Worm (Caenorhabditis elegans): ENCODE data around the gene Y17G9B.4.
A peak's percentile ranks its signal among the peaks of the same experiment; 100 is the strongest.

The Y17G9B.4 gene

DNA sequence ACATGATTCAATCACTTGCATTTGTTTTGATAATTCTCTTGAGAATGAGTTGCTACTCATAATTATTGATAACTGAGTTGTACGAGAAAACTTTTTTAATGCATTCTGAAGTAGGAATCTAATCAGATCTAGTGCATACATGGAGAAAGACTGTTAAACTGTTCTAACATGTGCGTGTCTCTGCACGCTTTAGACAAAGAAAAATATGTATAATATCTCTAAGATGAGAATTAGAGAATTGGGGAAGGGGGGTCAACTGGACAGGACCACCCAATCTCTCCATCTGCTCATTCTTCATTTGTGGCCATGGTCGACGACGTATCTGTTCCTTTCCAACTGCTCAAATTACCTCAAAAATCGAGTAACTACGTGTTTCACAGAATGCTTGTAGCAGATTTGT, 14.7 kb upstream of the Y17G9B.4 start, which contains the start of gene fbxb-78:
TSS of gene fbxb-78 (plus strand) at position 301 of the 400 bp plus-strand sequence.
- no peak for TF ChIP-seq mes-4 (tag; optimal IDR thresholded peaks at IDR 0.05)
- TF ChIP-seq ztf-26 (tag; optimal IDR thresholded peaks at IDR 0.05) = no peak
- TF ChIP-seq madf-3 (GFP tag; IDR thresholded peaks at IDR 0.05) = no peak
- no peak for TF ChIP-seq lin-26 (GFP tag; IDR thresholded peaks at IDR 0.05)
- no peak for TF ChIP-seq ztf-22 (GFP tag; optimal IDR thresholded peaks at IDR 0.05)
- no peak for TF ChIP-seq ceh-79 (tag; optimal IDR thresholded peaks at IDR 0.05)
- no peak for TF ChIP-seq nhr-27 (tag; optimal IDR thresholded peaks at IDR 0.05)
- no peak for TF ChIP-seq ztf-28 (GFP tag; IDR thresholded peaks at IDR 0.05)
- no peak for TF ChIP-seq F52B5.7 (tag; optimal IDR thresholded peaks at IDR 0.05)
- no peak for TF ChIP-seq Y53F4B.3 (GFP tag; IDR thresholded peaks at IDR 0.05)
- TF ChIP-seq F33H1.4 (GFP tag; IDR thresholded peaks at IDR 0.05) = no peak
- TF ChIP-seq F57A8.1 (GFP tag; optimal IDR thresholded peaks at IDR 0.05) = no peak
- no peak for TF ChIP-seq pha-4 (tag; optimal IDR thresholded peaks at IDR 0.05)
- TF ChIP-seq B0035.1 (tag; optimal IDR thresholded peaks at IDR 0.05) = no peak
- no peak for TF ChIP-seq ceh-58 (GFP tag; IDR thresholded peaks at IDR 0.05)
- no peak for TF ChIP-seq egl-18 (GFP tag; IDR thresholded peaks at IDR 0.05)
- TF ChIP-seq B0336.3 (GFP tag; IDR thresholded peaks at IDR 0.05) = no peak

DNA sequence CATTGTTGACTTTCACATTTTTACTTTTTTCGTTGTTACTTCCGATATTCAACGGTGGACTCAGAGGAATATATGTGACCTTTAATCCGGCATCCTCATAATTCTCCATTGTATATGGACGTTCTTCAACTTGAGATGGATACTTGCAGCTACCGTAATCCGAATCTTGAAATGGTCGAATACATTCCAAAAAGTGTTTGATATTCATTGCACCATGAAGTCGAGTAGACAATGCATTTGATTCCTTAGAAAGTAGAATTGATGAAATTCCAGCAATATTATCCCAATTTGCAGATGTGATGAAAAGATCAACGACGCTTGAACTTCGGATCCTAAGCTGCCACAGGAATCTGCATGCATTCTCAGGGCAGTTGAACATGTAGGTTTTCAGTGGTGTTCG, 9.4 kb upstream of the Y17G9B.4 start:
- TF ChIP-seq unc-62 (GFP tag; optimal IDR thresholded peaks at IDR 0.05) (no peak), tlf-1 (GFP tag; optimal IDR thresholded peaks at IDR 0.05) (no peak), hsf-1 (GFP tag; IDR thresholded peaks at IDR 0.05) (no peak), nfyb-1 (GFP tag; IDR thresholded peaks at IDR 0.05) (no peak), ekl-4 (GFP tag; IDR thresholded peaks at IDR 0.05) (no peak), atf-7 (tag; optimal IDR thresholded peaks at IDR 0.05) (no peak), sptf-2 (GFP tag; optimal IDR thresholded peaks at IDR 0.05) (no peak), madf-8 (GFP tag; conservative IDR thresholded peaks at IDR 0.05) (no peak), Y53G8AR.9 (GFP tag; conservative IDR thresholded peaks at IDR 0.05) (no peak), aptf-2 (GFP tag; conservative IDR thresholded peaks at IDR 0.05) (no peak)

DNA sequence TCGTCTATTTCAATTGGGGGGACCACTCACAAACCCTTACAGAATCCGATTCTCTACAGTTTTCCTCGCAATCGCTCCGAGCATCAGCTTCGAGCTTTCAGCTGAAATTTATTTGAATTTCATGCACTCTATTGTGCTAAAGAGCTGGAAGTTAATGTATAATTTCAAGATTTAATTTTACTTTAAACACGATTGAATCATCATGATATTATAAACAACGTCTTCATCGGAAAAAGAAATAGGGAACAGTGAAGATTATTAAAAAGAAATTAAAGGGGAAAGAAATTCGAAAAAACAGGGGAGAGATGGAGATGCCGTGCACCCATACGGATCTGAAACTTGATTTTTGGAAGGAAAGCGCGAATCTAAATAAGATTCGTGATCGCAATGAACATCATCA, 7.8 kb upstream of the Y17G9B.4 start, which contains the start of gene hoe-1:
TSS of gene hoe-1 (minus strand) at position 101 of the 400 bp plus-strand sequence.
- no peak for TF ChIP-seq sptf-2 (GFP tag; optimal IDR thresholded peaks at IDR 0.05)
- 0 out of 2 replicates have a peak, but pooled peaks have one; percentile 32 for TF ChIP-seq ceh-100 (GFP tag; IDR thresholded peaks at IDR 0.05)
- 0 out of 2 replicates have a peak, but pooled peaks have one; percentile 64 for TF ChIP-seq Y53G8AR.9 (GFP tag; conservative IDR thresholded peaks at IDR 0.05)
- peak; percentile 50 for TF ChIP-seq snpc-3.4 (tag; optimal IDR thresholded peaks at IDR 0.05)
- no peak for TF ChIP-seq ceh-91 (GFP tag; IDR thresholded peaks at IDR 0.05)
- no peak for TF ChIP-seq mxl-1 (tag; optimal IDR thresholded peaks at IDR 0.05)
- no peak for TF ChIP-seq ekl-4 (GFP tag; IDR thresholded peaks at IDR 0.05)
- no peak for TF ChIP-seq rcor-1 (GFP tag; IDR thresholded peaks at IDR 0.05)
- TF ChIP-seq madf-3 (GFP tag; IDR thresholded peaks at IDR 0.05) = no peak
- no peak for TF ChIP-seq ceh-27 (GFP tag; optimal IDR thresholded peaks at IDR 0.05)
- peak; percentile 70 for TF ChIP-seq ztf-18 (tag; optimal IDR thresholded peaks at IDR 0.05)
- TF ChIP-seq F49E8.2 (tag; optimal IDR thresholded peaks at IDR 0.05; ENCODE audit: insufficient read depth) = peak; percentile 26
- TF ChIP-seq F39B2.1 (GFP tag; IDR thresholded peaks at IDR 0.05) = no peak
- no peak for TF ChIP-seq snpc-4 (GFP tag; optimal IDR thresholded peaks at IDR 0.05)
- TF ChIP-seq snpc-4 (tag; optimal IDR thresholded peaks at IDR 0.05) = peak in 1 of 4 experiments; percentile 42
- TF ChIP-seq madf-6 (GFP tag; IDR thresholded peaks at IDR 0.05) = 0 out of 2 replicates have a peak, but pooled peaks have one; percentile 10
- no peak for TF ChIP-seq nhr-179 (tag; optimal IDR thresholded peaks at IDR 0.05)
- no peak for TF ChIP-seq nfya-2 (GFP tag; IDR thresholded peaks at IDR 0.05)
- TF ChIP-seq ama-1 (optimal IDR thresholded peaks at IDR 0.05) = no peak
- TF ChIP-seq ama-1 (GFP tag; optimal IDR thresholded peaks at IDR 0.05) = no peak
- TF ChIP-seq hsf-1 (GFP tag; IDR thresholded peaks at IDR 0.05) = 0 out of 2 replicates have a peak, but pooled peaks have one; percentile 34
- no peak for TF ChIP-seq lir-1 (GFP tag; conservative IDR thresholded peaks at IDR 0.05)
- TF ChIP-seq dpl-1 (GFP tag; optimal IDR thresholded peaks at IDR 0.05) = no peak
- TF ChIP-seq T07F8.4 (tag; optimal IDR thresholded peaks at IDR 0.05) = no peak
- no peak for TF ChIP-seq hlh-26 (GFP tag; conservative IDR thresholded peaks at IDR 0.05)
- TF ChIP-seq rpc-1 (optimal IDR thresholded peaks at IDR 0.05) = no peak
- no peak for TF ChIP-seq rpc-1 (tag; optimal IDR thresholded peaks at IDR 0.05)

Measured in whole organism, young adult.